Worm (Caenorhabditis elegans) whole organism, L2 larva: ENCODE results near the gene grl-3.

Experiments used
- ceh-82 ChIP-seq: fragments of 150-350 bp; optimal IDR thresholded peaks from 2 replicates; lab custom pipeline; 2014; ENCODE audit warnings: missing biosample characterization, missing genetic modification characterization
- elt-3 ChIP-seq: sonication (generic microtip); optimal IDR thresholded peaks from 2 replicates; lab custom pipeline; 2017; ENCODE audit warnings: missing biosample characterization, missing genetic modification characterization
- fos-1 ChIP-seq: fragments of 150-350 bp; optimal IDR thresholded peaks from 2 replicates; lab custom pipeline; 2014; ENCODE audit warnings: missing biosample characterization, missing genetic modification characterization

ce11 chrV:11459255-11459654 is 47.9 kb downstream of the grl-3 start, which contains the start of gene T11F9.1:
- TF ChIP-seq elt-3 (tag; lab: Kevin White, UChicago) (no peak), fos-1 (no peak), ceh-82 (no peak)
